Worm (Caenorhabditis elegans) whole organism, L1 larva: Measurements from ENCODE around the gene syd-2.

Experiments
- F16B12.6 ChIP-seq: fragments of 150-350 bp; optimal IDR thresholded peaks from 2 replicates; lab custom pipeline; 2014; ENCODE audit warnings: missing biosample characterization, missing genetic modification characterization
- aha-1 ChIP-seq: fragments of 150-350 bp; optimal IDR thresholded peaks from 2 replicates; lab custom pipeline; 2014; ENCODE audit warnings: missing biosample characterization, missing genetic modification characterization
- blmp-1 ChIP-seq: fragments of 150-350 bp; optimal IDR thresholded peaks from 2 replicates; lab custom pipeline; 2014; ENCODE audit warnings: missing biosample characterization, missing genetic modification characterization
- ceh-63 ChIP-seq: fragments of 200-800 bp; sonication (Bioruptor generic); optimal IDR thresholded peaks from 2 replicates; lab custom pipeline; 2018; ENCODE audit warnings: mild to moderate bottlenecking, missing genetic modification characterization, missing compliant biosample characterization
- ceh-8 ChIP-seq: fragments of 200-800 bp; sonication (Bioruptor generic); optimal IDR thresholded peaks from 2 replicates; lab custom pipeline; 2018; ENCODE audit warnings: mild to moderate bottlenecking, missing genetic modification characterization, moderate library complexity, missing compliant biosample characterization
- ceh-90 ChIP-seq: sonication (generic microtip); optimal IDR thresholded peaks from 2 replicates; lab custom pipeline; 2016; ENCODE audit warnings: missing genetic modification characterization, missing compliant biosample characterization
- dpl-1 ChIP-seq, 3 experiments: fragments of 150-350 bp in 2 of 3; sonication (generic microtip) in 1 of 3; optimal IDR thresholded peaks; 2 replicates each; lab custom pipeline; 2014 to 2017; ENCODE audit warnings: missing biosample characterization in 3 of 3, missing genetic modification characterization in 3 of 3, missing genetic modification reagents in 3 of 3
- dsc-1 ChIP-seq: sonication (generic microtip); optimal IDR thresholded peaks from 2 replicates; lab custom pipeline; 2016; ENCODE audit warnings: mild to moderate bottlenecking, missing genetic modification characterization, missing compliant biosample characterization
- efl-1 ChIP-seq, 4 experiments: fragments of 150-350 bp; optimal IDR thresholded peaks in 3 of 4; peaks in 1 of 4; 1 replicate in 1 of 4; 2 replicates in 3 of 4; lab custom pipeline; 2014; ENCODE audit warnings: missing biosample characterization in 2 of 4, missing genetic modification characterization in 2 of 4, missing genetic modification reagents in 2 of 4
- efl-3 ChIP-seq: fragments of 200-800 bp; sonication (Bioruptor generic); optimal IDR thresholded peaks from 2 replicates; lab custom pipeline; 2018; ENCODE audit warnings: mild to moderate bottlenecking, missing genetic modification characterization, missing compliant biosample characterization
- egl-13 ChIP-seq: sonication (generic microtip); optimal IDR thresholded peaks from 2 replicates; lab custom pipeline; 2016; ENCODE audit warnings: missing genotype, missing genetic modification reagents, missing genetic modification characterization, missing compliant biosample characterization
- elt-2 ChIP-seq: sonication (generic microtip); optimal IDR thresholded peaks from 2 replicates; lab custom pipeline; 2016; ENCODE audit warnings: missing genetic modification characterization, mild to moderate bottlenecking, inconsistent platforms, missing compliant biosample characterization, missing genetic modification reagents
- ets-5 ChIP-seq: fragments of 200-800 bp; sonication (Bioruptor generic); IDR thresholded peaks from 2 replicates; pipeline ENCODE4 v1.3.6; 2022; ENCODE audit warnings: missing genetic modification characterization, missing compliant biosample characterization
- fkh-8 ChIP-seq: sonication (generic microtip); optimal IDR thresholded peaks from 2 replicates; lab custom pipeline; 2016; ENCODE audit warnings: mild to moderate bottlenecking, missing genetic modification characterization, missing compliant biosample characterization
- fos-1 ChIP-seq: fragments of 150-350 bp; optimal IDR thresholded peaks from 2 replicates; lab custom pipeline; 2014; ENCODE audit warnings: missing biosample characterization, missing genetic modification characterization
- grh-1 ChIP-seq: fragments of 200-800 bp; sonication (Bioruptor generic); IDR thresholded peaks from 2 replicates; pipeline ENCODE4 v1.3.6; 2022; ENCODE audit warnings: missing genetic modification reagents, missing genetic modification characterization, missing compliant biosample characterization
- hlh-17 ChIP-seq: fragments of 200-800 bp; sonication (Bioruptor generic); optimal IDR thresholded peaks from 2 replicates; lab custom pipeline; 2018; ENCODE audit warnings: missing genetic modification characterization, mild to moderate bottlenecking, missing compliant biosample characterization, moderate library complexity, borderline replicate concordance
- irx-1 ChIP-seq: sonication (generic microtip); optimal IDR thresholded peaks from 2 replicates; lab custom pipeline; 2016; ENCODE audit warnings: missing genetic modification characterization, missing compliant biosample characterization
- jun-1 ChIP-seq: fragments of 150-350 bp; optimal IDR thresholded peaks from 2 replicates; lab custom pipeline; 2014; ENCODE audit warnings: missing biosample characterization, missing genetic modification reagents, missing genetic modification characterization
- lin-13 ChIP-seq: fragments of 150-350 bp; optimal IDR thresholded peaks from 2 replicates; lab custom pipeline; 2014; ENCODE audit warnings: missing biosample characterization, missing genetic modification reagents, missing genetic modification characterization
- lin-39 ChIP-seq: fragments of 150-350 bp; optimal IDR thresholded peaks from 2 replicates; lab custom pipeline; 2014; ENCODE audit warnings: missing biosample characterization, missing genetic modification reagents, missing genetic modification characterization
- lir-3 ChIP-seq: sonication (generic microtip); optimal IDR thresholded peaks from 2 replicates; lab custom pipeline; 2016; ENCODE audit warnings: mild to moderate bottlenecking, missing genetic modification characterization, moderate library complexity, missing compliant biosample characterization; ENCODE audit not compliant: poor library complexity
- lsy-2 ChIP-seq, 2 experiments: fragments of 150-350 bp; optimal IDR thresholded peaks; 2 replicates each; lab custom pipeline; 2014; ENCODE audit warnings: missing biosample characterization in 2 of 2, missing genetic modification characterization in 2 of 2
- mef-2 ChIP-seq: fragments of 150-350 bp; optimal IDR thresholded peaks from 2 replicates; lab custom pipeline; 2014; ENCODE audit warnings: missing biosample characterization, missing genetic modification characterization
- nhr-12 ChIP-seq: sonication (generic microtip); optimal IDR thresholded peaks from 2 replicates; lab custom pipeline; 2017; ENCODE audit warnings: missing biosample characterization, missing genetic modification characterization
- nhr-19 ChIP-seq: fragments of 200-800 bp; sonication (Bioruptor generic); conservative IDR thresholded peaks from 2 replicates; pipeline ENCODE4 v1.3.6; 2022; ENCODE audit warnings: missing genetic modification characterization, missing compliant biosample characterization
- nhr-28 ChIP-seq: fragments of 150-350 bp; optimal IDR thresholded peaks from 2 replicates; lab custom pipeline; 2014; ENCODE audit warnings: missing biosample characterization, missing genetic modification characterization
- nhr-47 ChIP-seq: sonication (generic microtip); optimal IDR thresholded peaks from 2 replicates; lab custom pipeline; 2016; ENCODE audit warnings: mild to moderate bottlenecking, missing genetic modification characterization, moderate library complexity, missing compliant biosample characterization
- nhr-71 ChIP-seq: sonication (generic microtip); optimal IDR thresholded peaks from 2 replicates; lab custom pipeline; 2016; ENCODE audit warnings: mild to moderate bottlenecking, missing genetic modification characterization, moderate library complexity, missing compliant biosample characterization
- nhr-84 ChIP-seq: sonication (generic microtip); optimal IDR thresholded peaks from 2 replicates; lab custom pipeline; 2017; ENCODE audit warnings: missing biosample characterization, missing genetic modification characterization
- nhr-85 ChIP-seq: sonication (generic microtip); peaks from one replicate; lab custom pipeline; 2016; ENCODE audit warnings: missing genetic modification characterization, inconsistent platforms, missing compliant biosample characterization
- nhr-90 ChIP-seq: sonication (generic microtip); optimal IDR thresholded peaks from 2 replicates; lab custom pipeline; 2016; ENCODE audit warnings: mild to moderate bottlenecking, missing genetic modification characterization, missing compliant biosample characterization; ENCODE audit not compliant: poor library complexity
- pag-3 ChIP-seq: sonication (generic microtip); optimal IDR thresholded peaks from 2 replicates; lab custom pipeline; 2017; ENCODE audit warnings: missing genetic modification characterization, mild to moderate bottlenecking, missing compliant biosample characterization, antibody characterized with exemption, borderline replicate concordance; ENCODE audit not compliant: insufficient read depth
- rnt-1 ChIP-seq: sonication (generic microtip); optimal IDR thresholded peaks from 2 replicates; lab custom pipeline; 2016; ENCODE audit warnings: mild to moderate bottlenecking, missing genetic modification characterization, moderate library complexity, missing compliant biosample characterization
- sup-37 ChIP-seq: fragments of 200-800 bp; sonication (Bioruptor generic); optimal IDR thresholded peaks from 2 replicates; lab custom pipeline; 2018; ENCODE audit warnings: mild to moderate bottlenecking, missing genetic modification characterization, missing compliant biosample characterization
- unc-130 ChIP-seq: fragments of 150-350 bp; optimal IDR thresholded peaks from 2 replicates; lab custom pipeline; 2017; ENCODE audit warnings: missing biosample characterization, missing genetic modification characterization, inconsistent platforms
- unc-30 ChIP-seq: sonication (generic microtip); optimal IDR thresholded peaks from 2 replicates; lab custom pipeline; 2017; ENCODE audit warnings: missing biosample characterization, missing genetic modification characterization
- vab-15 ChIP-seq: sonication (generic microtip); optimal IDR thresholded peaks from 2 replicates; lab custom pipeline; 2017; ENCODE audit warnings: missing genotype, mild to moderate bottlenecking, missing genetic modification characterization, missing compliant biosample characterization
- xbp-1 ChIP-seq: sonication (generic microtip); optimal IDR thresholded peaks from 2 replicates; lab custom pipeline; 2016; ENCODE audit warnings: missing genetic modification characterization, missing compliant biosample characterization
- zip-4 ChIP-seq: fragments of 200-800 bp; sonication (Bioruptor generic); optimal IDR thresholded peaks from 2 replicates; lab custom pipeline; 2018; ENCODE audit warnings: mild to moderate bottlenecking, missing genetic modification characterization, moderate library complexity, missing compliant biosample characterization
- ztf-4 ChIP-seq: fragments of 150-350 bp; optimal IDR thresholded peaks from 2 replicates; lab custom pipeline; 2014; ENCODE audit warnings: missing biosample characterization, missing genetic modification characterization

Gene syd-2

ce11 chrX:10520185-10520584, 34.9 kb downstream of the syd-2 start:
- TF ChIP-seq pag-3: no peak
- TF ChIP-seq efl-1 (optimal IDR thresholded peaks at IDR 0.05; lab: Kevin White, UChicago): no peak
- TF ChIP-seq efl-1 (GFP tag; optimal IDR thresholded peaks at IDR 0.05 in 1 of 2; lab: Kevin White, UChicago): peak in 1 of 2 experiments; percentile 71

ce11 chrX:10516549-10516948, 38.5 kb downstream of the syd-2 start:
- peak; percentile 74 for TF ChIP-seq nhr-85
- TF ChIP-seq F16B12.6 (tag; lab: Kevin White, UChicago): no peak
- TF ChIP-seq grh-1 (GFP tag; lab: Robert Waterston, UW): 0 out of 2 replicates have a peak, but pooled peaks have one; percentile 19
- TF ChIP-seq, all 84 proteins: peak for 2

- TF ChIP-seq lsy-2 (tag; optimal IDR thresholded peaks at IDR 0.05; lab: Kevin White, UChicago): peak in 1 of 2 experiments; percentile 41
- TF ChIP-seq nhr-19 (GFP tag; lab: Robert Waterston, UW): no peak
Observed at ce11 chrX:10514834-10515233, 40.2 kb downstream of the syd-2 start.

ce11 chrX:10514056-10514455, 41.0 kb downstream of the syd-2 start:
- TF ChIP-seq nhr-85 (peak; percentile 64), aha-1 (tag; lab: Kevin White, UChicago) (no peak), ceh-8 (GFP tag; lab: Kevin White, UChicago) (peak; percentile 63)
- TF ChIP-seq, all 84 proteins: peak for 2

ce11 chrX:10507971-10508370, 47.1 kb downstream of the syd-2 start:
- TF ChIP-seq unc-130 (tag; lab: Kevin White, UChicago): no peak
- no peak for TF ChIP-seq xbp-1 (tag; lab: Kevin White, UChicago)
- no peak for TF ChIP-seq blmp-1 (tag; lab: Kevin White, UChicago)
- TF ChIP-seq fkh-8: no peak
- TF ChIP-seq rnt-1 (tag; lab: Kevin White, UChicago): no peak
- no peak for TF ChIP-seq vab-15 (tag; lab: Kevin White, UChicago)
- no peak for TF ChIP-seq zip-4 (GFP tag; lab: Kevin White, UChicago)
- no peak for TF ChIP-seq nhr-28
- TF ChIP-seq sup-37 (GFP tag; lab: Kevin White, UChicago): no peak
- no peak for TF ChIP-seq efl-1 (optimal IDR thresholded peaks at IDR 0.05; lab: Kevin White, UChicago)
- no peak for TF ChIP-seq efl-1 (GFP tag; optimal IDR thresholded peaks at IDR 0.05 in 1 of 2; lab: Kevin White, UChicago)
- no peak for TF ChIP-seq ceh-63 (GFP tag; lab: Kevin White, UChicago)
- TF ChIP-seq lin-39: no peak
- TF ChIP-seq efl-3 (GFP tag; lab: Kevin White, UChicago): no peak
- no peak for TF ChIP-seq ets-5 (GFP tag; lab: Robert Waterston, UW)
- no peak for TF ChIP-seq fos-1
- no peak for TF ChIP-seq nhr-12 (tag; lab: Kevin White, UChicago)
- no peak for TF ChIP-seq jun-1 (tag; lab: Kevin White, UChicago)
- no peak for TF ChIP-seq ztf-4
- TF ChIP-seq nhr-84: no peak
- TF ChIP-seq lin-13 (GFP tag; lab: Kevin White, UChicago): no peak

ce11 chrX:10505193-10505592, 49.8 kb downstream of the syd-2 start:
- TF ChIP-seq grh-1 (GFP tag; lab: Robert Waterston, UW) (no peak), nhr-90 (no peak), lsy-2 (tag; optimal IDR thresholded peaks at IDR 0.05; lab: Kevin White, UChicago) (peak in 1 of 2 experiments; percentile 50)

- no peak for TF ChIP-seq nhr-47
- TF ChIP-seq sup-37 (GFP tag; lab: Kevin White, UChicago): no peak
- TF ChIP-seq rnt-1 (tag; lab: Kevin White, UChicago): no peak
- no peak for TF ChIP-seq irx-1 (tag; lab: Kevin White, UChicago)
- no peak for TF ChIP-seq ceh-90 (tag; lab: Kevin White, UChicago)
- TF ChIP-seq nhr-71: no peak
- no peak for TF ChIP-seq unc-30
- no peak for TF ChIP-seq nhr-12 (tag; lab: Kevin White, UChicago)
- TF ChIP-seq lir-3 (tag; lab: Kevin White, UChicago): no peak
- no peak for TF ChIP-seq lin-13 (GFP tag; lab: Kevin White, UChicago)
- TF ChIP-seq hlh-17: no peak
- no peak for TF ChIP-seq dsc-1 (tag; lab: Kevin White, UChicago)
- no peak for TF ChIP-seq dpl-1 (GFP tag; optimal IDR thresholded peaks at IDR 0.05; lab: Kevin White, UChicago)
- no peak for TF ChIP-seq mef-2 (tag; lab: Kevin White, UChicago)
- TF ChIP-seq egl-13 (tag; lab: Kevin White, UChicago): no peak
- no peak for TF ChIP-seq elt-2 (tag; lab: Kevin White, UChicago)
Observed at ce11 chrX:10503393-10503792, 51.6 kb downstream of the syd-2 start.
